Worm (Caenorhabditis elegans): Measurements from ENCODE around the gene frm-8.

frm-8 gene

DNA sequence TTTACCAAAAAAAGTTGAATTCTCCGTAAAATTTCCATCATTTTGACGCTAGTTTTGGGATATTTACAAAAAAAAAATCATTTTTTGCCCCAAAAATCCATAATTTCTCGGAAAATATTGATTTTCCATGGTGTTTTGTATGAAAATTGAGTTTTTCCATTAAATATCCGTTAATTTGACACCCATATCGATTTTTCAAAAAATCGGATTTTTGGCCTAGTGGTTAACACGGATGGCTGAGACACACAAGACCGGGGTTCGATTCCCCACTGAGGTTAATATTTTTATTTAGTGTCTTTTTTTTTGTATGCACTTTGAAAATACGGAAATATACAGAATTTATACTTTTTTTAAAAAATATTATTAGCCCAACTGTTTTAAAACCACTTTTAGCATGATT is 33.7 kb downstream of the frm-8 start:
- TF ChIP-seq ets-4 (tag; optimal IDR thresholded peaks at IDR 0.05) (no peak), madf-2 (tag; optimal IDR thresholded peaks at IDR 0.05) (no peak), ceh-24 (tag; optimal IDR thresholded peaks at IDR 0.05) (no peak), pha-4 (tag; optimal IDR thresholded peaks at IDR 0.05) (no peak), fkh-10 (GFP tag; optimal IDR thresholded peaks at IDR 0.05) (no peak), pat-9 (tag; optimal IDR thresholded peaks at IDR 0.05) (no peak), ceh-48 (tag; optimal IDR thresholded peaks at IDR 0.05) (no peak), sox-4 (tag; optimal IDR thresholded peaks at IDR 0.05) (no peak), ahr-1 (tag; optimal IDR thresholded peaks at IDR 0.05) (no peak), che-1 (tag; optimal IDR thresholded peaks at IDR 0.05) (no peak), unc-86 (tag; optimal IDR thresholded peaks at IDR 0.05) (no peak), rnt-1 (tag; optimal IDR thresholded peaks at IDR 0.05) (no peak), fkh-6 (tag; optimal IDR thresholded peaks at IDR 0.05) (no peak), fax-1 (tag; optimal IDR thresholded peaks at IDR 0.05) (no peak), pros-1 (tag; optimal IDR thresholded peaks at IDR 0.05) (no peak), nfya-1 (tag; optimal IDR thresholded peaks at IDR 0.05) (no peak)

DNA sequence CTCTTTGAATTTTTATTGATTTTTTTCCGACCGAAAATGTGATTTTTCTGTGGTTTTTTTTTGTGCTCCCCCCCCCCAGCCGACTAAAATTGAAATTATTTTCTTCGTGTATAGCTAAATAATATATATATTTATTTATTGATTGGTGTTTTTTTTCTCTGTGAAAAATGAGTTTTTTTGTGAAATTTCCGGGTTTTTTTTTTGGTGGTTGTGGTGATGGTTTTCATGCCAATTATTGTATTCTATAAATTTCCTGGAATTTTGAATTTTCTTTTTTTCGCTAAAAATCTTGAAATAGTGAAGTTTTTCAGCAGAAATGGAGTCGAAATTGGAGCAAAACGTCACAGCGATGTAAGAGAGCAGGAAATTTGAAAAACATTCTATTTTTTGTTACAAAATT is 35.6 kb downstream of the frm-8 start, which contains the start of gene lmtr-5:
lmtr-5 (plus strand) TSS at position 301 of the 400 bp plus-strand sequence.
- TF ChIP-seq nhr-11 (tag; optimal IDR thresholded peaks at IDR 0.05): no peak
- TF ChIP-seq pqm-1 (tag; optimal IDR thresholded peaks at IDR 0.05): no peak
- TF ChIP-seq ceh-30 (tag; optimal IDR thresholded peaks at IDR 0.05): no peak
- no peak for TF ChIP-seq T23F11.4 (GFP tag; optimal IDR thresholded peaks at IDR 0.05)
- TF ChIP-seq ceh-6 (GFP tag; optimal IDR thresholded peaks at IDR 0.05): no peak
- no peak for TF ChIP-seq tbx-2 (tag; optimal IDR thresholded peaks at IDR 0.05)
- TF ChIP-seq odd-2 (tag; optimal IDR thresholded peaks at IDR 0.05): no peak
- TF ChIP-seq sox-2 (GFP tag; IDR thresholded peaks at IDR 0.05): no peak
- TF ChIP-seq ceh-45 (GFP tag; IDR thresholded peaks at IDR 0.05): no peak
- no peak for TF ChIP-seq pat-9 (tag; optimal IDR thresholded peaks at IDR 0.05)
- TF ChIP-seq ceh-14 (tag; optimal IDR thresholded peaks at IDR 0.05): no peak

DNA sequence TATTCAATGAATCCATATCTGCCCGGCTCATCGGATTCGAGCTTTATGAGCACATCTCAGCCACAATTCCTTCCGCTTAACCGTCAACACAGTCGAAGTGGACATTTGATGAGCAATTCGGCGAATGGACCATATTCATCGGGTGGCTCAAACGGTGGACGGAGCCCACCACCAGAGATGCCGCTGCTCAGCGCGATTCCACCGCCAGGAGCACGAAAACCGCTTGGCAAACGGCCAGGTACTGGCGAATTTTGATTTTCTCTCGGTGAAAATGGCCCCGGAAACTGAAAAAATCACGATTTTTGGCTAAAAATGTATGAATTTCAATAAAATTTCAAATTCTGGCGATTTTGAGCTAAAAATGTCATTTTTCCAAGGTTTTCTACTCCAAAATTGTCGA is 39.1 kb downstream of the frm-8 start:
- TF ChIP-seq ceh-19 (GFP tag; optimal IDR thresholded peaks at IDR 0.05) (no peak), tbx-7 (tag; optimal IDR thresholded peaks at IDR 0.05) (no peak), T23F11.4 (GFP tag; optimal IDR thresholded peaks at IDR 0.05) (no peak), ceh-22 (tag; optimal IDR thresholded peaks at IDR 0.05) (no peak), hlh-13 (GFP tag; optimal IDR thresholded peaks at IDR 0.05) (no peak), ceh-31 (tag; optimal IDR thresholded peaks at IDR 0.05) (no peak)

DNA sequence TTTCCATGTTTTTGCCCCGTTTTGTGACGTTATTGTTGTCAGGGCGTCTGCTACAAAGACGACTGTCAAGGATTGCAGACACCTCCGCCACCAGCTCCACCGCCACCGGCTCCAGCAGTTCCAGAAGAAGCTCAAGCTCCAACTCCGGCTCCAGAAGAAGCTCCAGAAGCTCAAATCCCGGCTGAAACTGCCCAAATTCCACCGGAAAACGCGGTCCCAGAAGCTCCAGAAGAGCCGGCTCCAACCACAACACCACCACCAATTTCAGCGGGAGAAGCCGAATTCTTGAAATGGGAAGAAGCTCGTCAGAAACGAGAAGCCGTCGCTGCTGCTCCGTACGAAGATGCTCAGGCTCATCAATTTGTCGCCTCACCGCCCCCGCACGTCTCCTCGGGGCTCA is 42.2 kb downstream of the frm-8 start:
- TF ChIP-seq nhr-11 (tag; optimal IDR thresholded peaks at IDR 0.05) (no peak), ceh-18 (tag; optimal IDR thresholded peaks at IDR 0.05) (no peak), unc-86 (tag; optimal IDR thresholded peaks at IDR 0.05) (no peak), ceh-45 (GFP tag; IDR thresholded peaks at IDR 0.05) (no peak), syd-9 (tag; optimal IDR thresholded peaks at IDR 0.05) (no peak), eyg-1 (tag; optimal IDR thresholded peaks at IDR 0.05) (no peak), ets-4 (tag; optimal IDR thresholded peaks at IDR 0.05) (no peak), rnt-1 (tag; optimal IDR thresholded peaks at IDR 0.05) (no peak), sdc-2 (tag; optimal IDR thresholded peaks at IDR 0.05) (no peak), fkh-6 (tag; optimal IDR thresholded peaks at IDR 0.05) (no peak), ceh-2 (tag; optimal IDR thresholded peaks at IDR 0.05) (no peak), ceh-14 (tag; optimal IDR thresholded peaks at IDR 0.05) (no peak), lin-11 (tag; optimal IDR thresholded peaks at IDR 0.05) (no peak), fax-1 (tag; optimal IDR thresholded peaks at IDR 0.05) (no peak), C08G9.2 (tag; optimal IDR thresholded peaks at IDR 0.05) (no peak), unc-55 (GFP tag; optimal IDR thresholded peaks at IDR 0.05) (no peak), odd-2 (tag; optimal IDR thresholded peaks at IDR 0.05) (no peak), pha-2 (tag; optimal IDR thresholded peaks at IDR 0.05) (no peak), pat-9 (tag; optimal IDR thresholded peaks at IDR 0.05) (no peak)

All from whole organism, late embryonic.